Fruit fly (Drosophila melanogaster): Measurements from ENCODE around the gene CG4995.

CG4995 gene

dm6 chr2L:10356508-10356907 lies 34.2 kb downstream of the CG4995 start, which contains the start of the genes CtsL4 and ClpP (continued):
- TF ChIP-seq CG17829 (tag; optimal IDR thresholded peaks at IDR 0.05) (peak; percentile 66), lola (GFP tag; optimal IDR thresholded peaks at IDR 0.05) (peak in 1 of 3 experiments; percentile 43), CG33557 (GFP tag; optimal IDR thresholded peaks at IDR 0.05) (peak; percentile 36), Optix (GFP tag; IDR thresholded peaks at IDR 0.05) (peak; percentile 28; the same call in 1 of the 3 replicates), ash1 (GFP tag; optimal IDR thresholded peaks at IDR 0.05) (no peak), MBD-R2 (GFP tag; IDR thresholded peaks at IDR 0.05) (peak; percentile 95), CG5245 (GFP tag; optimal IDR thresholded peaks at IDR 0.05) (peak; percentile 5), CG12104 (GFP tag; optimal IDR thresholded peaks at IDR 0.05) (no peak), CG13123 (GFP tag; optimal IDR thresholded peaks at IDR 0.05) (no peak), Fer1 (GFP tag; optimal IDR thresholded peaks at IDR 0.05) (peak; percentile 15), zen (tag; optimal IDR thresholded peaks at IDR 0.05) (peak; percentile 46), dmrt11E (tag; optimal IDR thresholded peaks at IDR 0.05) (peak; percentile 48), CG10321 (GFP tag; IDR thresholded peaks at IDR 0.05) (no peak), CG10979 (tag; optimal IDR thresholded peaks at IDR 0.05) (peak; percentile 28), her (GFP tag; optimal IDR thresholded peaks at IDR 0.05) (peak; percentile 32), ci (GFP tag; IDR thresholded peaks at IDR 0.05) (peak; percentile 49; the same call in 1 of the 3 replicates), CG34224 (GFP tag; IDR thresholded peaks at IDR 0.05; ENCODE audit: partially characterized antibody) (no peak), Spps (tag; optimal IDR thresholded peaks at IDR 0.05) (no peak), exex (tag; optimal IDR thresholded peaks at IDR 0.05) (no peak), CG10565 (GFP tag; optimal IDR thresholded peaks at IDR 0.05) (no peak), pum (GFP tag; optimal IDR thresholded peaks at IDR 0.05) (peak; percentile 35), CG13296 (GFP tag; optimal IDR thresholded peaks at IDR 0.05) (peak; percentile 40), CG8944 (GFP tag; optimal IDR thresholded peaks at IDR 0.05) (peak; percentile 20), ATbp (GFP tag; optimal IDR thresholded peaks at IDR 0.05) (no peak), CG8388 (GFP tag; optimal IDR thresholded peaks at IDR 0.05) (peak; percentile 68), CkIIα-i1 (GFP tag; IDR thresholded peaks at IDR 0.05) (no peak), CG14441 (GFP tag; IDR thresholded peaks at IDR 0.05) (no peak), CG1024 (GFP tag; IDR thresholded peaks at IDR 0.05) (peak; percentile 95), Neu2 (GFP tag; optimal IDR thresholded peaks at IDR 0.05; ENCODE audit: borderline replicate concordance) (no peak), B-H2 (GFP tag; optimal IDR thresholded peaks at IDR 0.05) (peak; percentile 55), Ssrp (tag; optimal IDR thresholded peaks at IDR 0.05) (peak; percentile 8), Elba2 (GFP tag; optimal IDR thresholded peaks at IDR 0.05) (peak; percentile 59), shn (GFP tag; optimal IDR thresholded peaks at IDR 0.05) (peak; percentile 35), CG2116 (GFP tag; optimal IDR thresholded peaks at IDR 0.05) (peak; percentile 65), insv (GFP tag; optimal IDR thresholded peaks at IDR 0.05) (peak in 1 of 2 experiments; percentile 9), CG7271 (tag; optimal IDR thresholded peaks at IDR 0.05) (peak; percentile 8), fd96Cb (tag; optimal IDR thresholded peaks at IDR 0.05) (peak; percentile 37), sisA (GFP tag; IDR thresholded peaks at IDR 0.05) (peak; percentile 32; the same call in 1 of the 2 replicates), wor (GFP tag; IDR thresholded peaks at IDR 0.05) (no peak), Ada2b (GFP tag; IDR thresholded peaks at IDR 0.05) (peak; percentile 37), Abd-B (GFP tag; optimal IDR thresholded peaks at IDR 0.05) (peak; percentile 46), MTF-1 (GFP tag; optimal IDR thresholded peaks at IDR 0.05; ENCODE audit: borderline replicate concordance) (no peak), sc (optimal IDR thresholded peaks at IDR 0.05) (no peak), sc (GFP tag; optimal IDR thresholded peaks at IDR 0.05) (peak; percentile 2), Max (GFP tag; optimal IDR thresholded peaks at IDR 0.05) (peak; percentile 20), grau (tag; optimal IDR thresholded peaks at IDR 0.05) (peak; percentile 60), pho (GFP tag; optimal IDR thresholded peaks at IDR 0.05) (peak; percentile 23), HmgZ (tag; optimal IDR thresholded peaks at IDR 0.05) (peak; percentile 72), maf-S (GFP tag; optimal IDR thresholded peaks at IDR 0.05) (peak; percentile 3), CG30020 (tag; optimal IDR thresholded peaks at IDR 0.05) (peak; percentile 100), CG15011 (GFP tag; optimal IDR thresholded peaks at IDR 0.05) (no peak)
